Fruit fly (Drosophila melanogaster) Kc167 (cell line): ENCODE data around the gene retinin.

ENCODE experiments used
- Myc ChIP-seq: fragments of >200 bp; optimal IDR thresholded peaks from 2 replicates; lab custom pipeline; 2017; ENCODE audit warnings: missing external identifiers
- psq ChIP-seq: fragments of >200 bp; optimal IDR thresholded peaks from 2 replicates; lab custom pipeline; 2017; ENCODE audit warnings: missing external identifiers

DNA sequence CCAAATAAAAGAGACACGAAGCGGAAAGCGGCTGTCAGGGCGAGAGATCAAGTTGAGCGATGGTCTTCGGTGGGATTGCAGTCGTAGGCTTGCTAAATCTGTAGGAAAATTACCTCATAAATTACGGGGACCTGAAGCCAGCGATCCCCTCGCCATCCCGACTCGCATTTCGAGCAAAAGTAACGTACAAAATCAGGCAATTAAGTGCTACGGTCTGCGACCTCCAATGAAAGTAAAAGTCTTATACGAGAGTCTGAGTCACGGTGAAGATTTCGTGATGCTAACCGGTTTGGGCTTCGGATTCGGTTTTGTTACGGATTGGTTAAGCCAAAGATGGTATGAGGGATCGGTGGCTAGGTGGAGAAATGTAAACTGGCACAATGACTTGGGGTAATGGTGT lies 8.1 kb downstream of the retinin start:
- TF ChIP-seq Myc (no peak), psq (lab: Kevin White, UChicago) (no peak)
